Fruit fly (Drosophila melanogaster) whole organism, wandering third instar larva: ENCODE results near the gene Zip88E.

ENCODE experiments used
- OdsH ChIP-seq: fragments of 200-800 bp; sonication (Bioruptor generic); optimal IDR thresholded peaks from 2 replicates; lab custom pipeline; 2016; ENCODE audit warnings: missing biosample characterization, mild to moderate bottlenecking, missing genetic modification characterization
- foxo ChIP-seq, 2 experiments: fragments of 200-800 bp; sonication (Bioruptor generic); optimal IDR thresholded peaks; 2 replicates in 1 of 2; 3 replicates in 1 of 2; lab custom pipeline; 2016 to 2017; ENCODE audit warnings: missing biosample characterization in 2 of 2, missing genetic modification characterization in 2 of 2
- pan ChIP-seq: fragments of >200 bp; optimal IDR thresholded peaks from 2 replicates; lab custom pipeline; 2017
- psq ChIP-seq: fragments of 200-800 bp; sonication (Bioruptor generic); optimal IDR thresholded peaks from 3 replicates; lab custom pipeline; 2017; ENCODE audit warnings: missing biosample characterization, mild to moderate bottlenecking, missing genetic modification characterization, moderate library complexity

DNA sequence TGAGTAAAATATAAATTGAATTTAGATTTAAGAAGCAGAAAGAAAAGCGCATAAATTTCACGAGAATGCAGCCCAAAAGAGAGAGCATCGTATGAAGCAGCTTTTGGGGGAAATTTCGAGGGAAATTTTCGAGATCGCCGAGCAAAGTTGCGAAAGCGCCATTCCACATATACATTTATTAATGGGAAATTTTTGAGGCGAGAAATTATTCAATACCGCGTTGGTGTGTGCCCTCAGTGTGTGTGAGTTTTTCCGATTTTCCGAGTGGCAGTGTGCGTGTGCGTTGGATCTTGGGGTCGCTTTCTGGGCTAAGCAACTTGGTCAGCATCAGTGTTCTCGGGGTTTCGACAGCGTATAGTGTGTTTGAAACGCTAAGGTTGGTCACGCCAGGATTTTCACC lies 41.5 kb downstream of the Zip88E start, which contains the start of gene Tm2:
- no peak for TF ChIP-seq pan (lab: Kevin White, UChicago)
- TF ChIP-seq psq (GFP tag; lab: Kevin White, UChicago) = no peak
- TF ChIP-seq foxo (GFP tag; optimal IDR thresholded peaks at IDR 0.05; lab: Kevin White, UChicago) = no peak
- TF ChIP-seq OdsH (GFP tag; lab: Kevin White, UChicago) = no peak
